In genomic region chrX:13563483-13564443, dm6 we compare ENCODE assay signal across 1 fruit fly cellular context.
A peak's percentile ranks its signal among the peaks of the same experiment; 100 is the strongest.
TF ChIP-seq lines count a peak whose summit lies in the region.

Gene CG46311 (plus strand): TSS chrX:13563823.
Gene Tpst (plus strand): TSS chrX:13563823.

TF ChIP-seq in whole organism, embryonic, 481 proteins besides CTCF, POLR2A, EP300 and RAD21 (continued from another document and continues in another):
- TF ChIP-seq oc (tag; optimal IDR thresholded peaks at IDR 0.05; lab: Kevin White, UChicago), result no peak
- no peak for TF ChIP-seq GATAe (GFP tag; conservative IDR thresholded peaks at IDR 0.05; lab: Robert Waterston, UW)
- peak; percentile 42 for TF ChIP-seq ssp (GFP tag; IDR thresholded peaks at IDR 0.05; lab: Robert Waterston, UW)
- peak; percentile 34; the same call in 1 of the 2 replicates for TF ChIP-seq ttk (GFP tag; IDR thresholded peaks at IDR 0.05; lab: Robert Waterston, UW)
- TF ChIP-seq ash1 (GFP tag; optimal IDR thresholded peaks at IDR 0.05; lab: Kevin White, UChicago), result no peak
- TF ChIP-seq Sox100B (GFP tag; optimal IDR thresholded peaks at IDR 0.05; lab: Kevin White, UChicago), result no peak
- TF ChIP-seq Dip3 (GFP tag; optimal IDR thresholded peaks at IDR 0.05; lab: Kevin White, UChicago), result peak; percentile 47
- TF ChIP-seq Atf6 (GFP tag; IDR thresholded peaks at IDR 0.05; lab: Robert Waterston, UW), result no peak
- no peak for TF ChIP-seq Tbp (GFP tag; optimal IDR thresholded peaks at IDR 0.05; lab: Kevin White, UChicago)
- TF ChIP-seq CG14965 (GFP tag; optimal IDR thresholded peaks at IDR 0.05; lab: Kevin White, UChicago; ENCODE audit: borderline replicate concordance), result peak; percentile 83
- no peak for TF ChIP-seq Lpt (GFP tag; optimal IDR thresholded peaks at IDR 0.05; lab: Kevin White, UChicago)
- peak; percentile 56 for TF ChIP-seq CG10366 (GFP tag; IDR thresholded peaks at IDR 0.05; lab: Robert Waterston, UW)
- no peak for TF ChIP-seq CG8281 (tag; optimal IDR thresholded peaks at IDR 0.05; lab: Kevin White, UChicago)
- TF ChIP-seq CG5180 (GFP tag; optimal IDR thresholded peaks at IDR 0.05; lab: Kevin White, UChicago), result no peak
- TF ChIP-seq run (tag; optimal IDR thresholded peaks at IDR 0.05; lab: Kevin White, UChicago), result no peak
- peak; percentile 78 for TF ChIP-seq Ets97D (GFP tag; optimal IDR thresholded peaks at IDR 0.05; lab: Kevin White, UChicago)
- peak; percentile 38 for TF ChIP-seq CG1233 (GFP tag; optimal IDR thresholded peaks at IDR 0.05; lab: Kevin White, UChicago)
- peak; percentile 60 for TF ChIP-seq CG30403 (GFP tag; optimal IDR thresholded peaks at IDR 0.05; lab: Kevin White, UChicago)
- peak; percentile 48 for TF ChIP-seq CG14710 (tag; optimal IDR thresholded peaks at IDR 0.05; lab: Kevin White, UChicago)
- TF ChIP-seq CG13624 (GFP tag; optimal IDR thresholded peaks at IDR 0.05; lab: Kevin White, UChicago), result peak; percentile 51
- TF ChIP-seq CG3995 (GFP tag; optimal IDR thresholded peaks at IDR 0.05; lab: Kevin White, UChicago), result no peak
- TF ChIP-seq Usf (GFP tag; optimal IDR thresholded peaks at IDR 0.05; lab: Kevin White, UChicago), result no peak
- peak; percentile 23 for TF ChIP-seq CG10654 (GFP tag; optimal IDR thresholded peaks at IDR 0.05; lab: Kevin White, UChicago)
- TF ChIP-seq croc (GFP tag; conservative IDR thresholded peaks at IDR 0.05; lab: Robert Waterston, UW), result peak; percentile 13; the same call in 1 of the 3 replicates
- peak; percentile 98 for TF ChIP-seq Lhr (GFP tag; optimal IDR thresholded peaks at IDR 0.05; lab: Kevin White, UChicago)
- TF ChIP-seq tgo (GFP tag; IDR thresholded peaks at IDR 0.05; lab: Robert Waterston, UW), result peak; percentile 41; the same call in 2 of the 3 replicates
- no peak for TF ChIP-seq trh (GFP tag; optimal IDR thresholded peaks at IDR 0.05; lab: Kevin White, UChicago)
- TF ChIP-seq Atf3 (GFP tag; optimal IDR thresholded peaks at IDR 0.05; lab: Kevin White, UChicago), result peak; percentile 32
- peak; percentile 37 for TF ChIP-seq B-H2 (GFP tag; optimal IDR thresholded peaks at IDR 0.05; lab: Kevin White, UChicago)
- no peak for TF ChIP-seq tx (GFP tag; optimal IDR thresholded peaks at IDR 0.05; lab: Kevin White, UChicago)
- TF ChIP-seq CG33557 (GFP tag; optimal IDR thresholded peaks at IDR 0.05; lab: Kevin White, UChicago), result peak; percentile 4
- TF ChIP-seq pros (GFP tag; optimal IDR thresholded peaks at IDR 0.05; lab: Kevin White, UChicago), result no peak
- peak; percentile 51 for TF ChIP-seq CG13287 (GFP tag; IDR thresholded peaks at IDR 0.05; lab: Robert Waterston, UW; ENCODE audit: partially characterized antibody)
- peak; percentile 33 for TF ChIP-seq Dad (GFP tag; optimal IDR thresholded peaks at IDR 0.05; lab: Kevin White, UChicago)
- peak; percentile 49 for TF ChIP-seq CG18764 (GFP tag; optimal IDR thresholded peaks at IDR 0.05; lab: Kevin White, UChicago)
- peak; percentile 65 for TF ChIP-seq Myb (GFP tag; optimal IDR thresholded peaks at IDR 0.05; lab: Kevin White, UChicago)
- peak; percentile 36 for TF ChIP-seq chn (GFP tag; optimal IDR thresholded peaks at IDR 0.05; lab: Kevin White, UChicago)
- TF ChIP-seq CG18262 (tag; optimal IDR thresholded peaks at IDR 0.05; lab: Kevin White, UChicago), result peak; percentile 34
- TF ChIP-seq HLH3B (GFP tag; IDR thresholded peaks at IDR 0.05; lab: Robert Waterston, UW), result peak; percentile 43; the same call in 1 of the 2 replicates
- TF ChIP-seq CG16813 (GFP tag; IDR thresholded peaks at IDR 0.05; lab: Robert Waterston, UW; ENCODE audit: partially characterized antibody), result no peak
- no peak for TF ChIP-seq sc (optimal IDR thresholded peaks at IDR 0.05; lab: Kevin White, UChicago)
- TF ChIP-seq sc (GFP tag; optimal IDR thresholded peaks at IDR 0.05; lab: Kevin White, UChicago), result peak; percentile 24
- peak; percentile 17; the same call in 1 of the 3 replicates for TF ChIP-seq HLH4C (GFP tag; IDR thresholded peaks at IDR 0.05; lab: Robert Waterston, UW; ENCODE audit: partially characterized antibody)
- TF ChIP-seq CG6272 (GFP tag; IDR thresholded peaks at IDR 0.05; lab: Robert Waterston, UW), result no peak
- TF ChIP-seq hb (GFP tag; IDR thresholded peaks at IDR 0.05; lab: Robert Waterston, UW; ENCODE audit: partially characterized antibody), result no peak
- TF ChIP-seq HmgD (GFP tag; optimal IDR thresholded peaks at IDR 0.05; lab: Kevin White, UChicago), result peak; percentile 83
- no peak for TF ChIP-seq jing (GFP tag; optimal IDR thresholded peaks at IDR 0.05; lab: Kevin White, UChicago)
- TF ChIP-seq CG2129 (GFP tag; IDR thresholded peaks at IDR 0.05; lab: Robert Waterston, UW; ENCODE audit: partially characterized antibody), result no peak
- peak; percentile 44 for TF ChIP-seq Fer1 (GFP tag; optimal IDR thresholded peaks at IDR 0.05; lab: Kevin White, UChicago)
- TF ChIP-seq CG4360 (GFP tag; IDR thresholded peaks at IDR 0.05; lab: Robert Waterston, UW), result peak; percentile 95
- no peak for TF ChIP-seq CG6765 (GFP tag; optimal IDR thresholded peaks at IDR 0.05; lab: Kevin White, UChicago)
- peak; percentile 45; the same call in 2 of the 3 replicates for TF ChIP-seq Aef1 (GFP tag; IDR thresholded peaks at IDR 0.05; lab: Robert Waterston, UW)
- TF ChIP-seq row (GFP tag; IDR thresholded peaks at IDR 0.05; lab: Robert Waterston, UW), result peak; percentile 21; the same call in 1 of the 3 replicates
- TF ChIP-seq salm (tag; optimal IDR thresholded peaks at IDR 0.05; lab: Kevin White, UChicago), result no peak
- TF ChIP-seq tap (tag; optimal IDR thresholded peaks at IDR 0.05; lab: Kevin White, UChicago), result no peak
- no peak for TF ChIP-seq Oaz (GFP tag; IDR thresholded peaks at IDR 0.05; lab: Robert Waterston, UW)
- no peak for TF ChIP-seq gcm (GFP tag; optimal IDR thresholded peaks at IDR 0.05; lab: Kevin White, UChicago)
- no peak for TF ChIP-seq Ssrp (tag; optimal IDR thresholded peaks at IDR 0.05; lab: Kevin White, UChicago)
- peak; percentile 68 for TF ChIP-seq jumu (GFP tag; optimal IDR thresholded peaks at IDR 0.05; lab: Kevin White, UChicago)
- TF ChIP-seq CG6791 (GFP tag; IDR thresholded peaks at IDR 0.05; lab: Robert Waterston, UW; ENCODE audit: partially characterized antibody), result 0 out of 3 replicates have a peak, but pooled peaks have one; percentile 62
- peak; percentile 13 for TF ChIP-seq fd96Cb (tag; optimal IDR thresholded peaks at IDR 0.05; lab: Kevin White, UChicago)
- TF ChIP-seq CG2712 (tag; optimal IDR thresholded peaks at IDR 0.05; lab: Kevin White, UChicago), result peak; percentile 43
- TF ChIP-seq CG11247 (GFP tag; IDR thresholded peaks at IDR 0.05; lab: Robert Waterston, UW), result peak; percentile 84
- TF ChIP-seq CG6689 (GFP tag; IDR thresholded peaks at IDR 0.05; lab: Robert Waterston, UW), result no peak
- no peak for TF ChIP-seq so (GFP tag; IDR thresholded peaks at IDR 0.05; lab: Robert Waterston, UW)
- TF ChIP-seq ato (GFP tag; IDR thresholded peaks at IDR 0.05; lab: Robert Waterston, UW; ENCODE audit: partially characterized antibody), result no peak
- peak; percentile 2 for TF ChIP-seq CG31388 (GFP tag; optimal IDR thresholded peaks at IDR 0.05; lab: Kevin White, UChicago)
- no peak for TF ChIP-seq CG10565 (GFP tag; optimal IDR thresholded peaks at IDR 0.05; lab: Kevin White, UChicago)
- peak; percentile 23 for TF ChIP-seq ewg (GFP tag; optimal IDR thresholded peaks at IDR 0.05; lab: Kevin White, UChicago)
- TF ChIP-seq CG1024 (GFP tag; IDR thresholded peaks at IDR 0.05; lab: Robert Waterston, UW), result peak; percentile 58
- peak; percentile 75 for TF ChIP-seq Chrac-16 (GFP tag; optimal IDR thresholded peaks at IDR 0.05; lab: Kevin White, UChicago)
- peak; percentile 72; the same call in 2 of the 3 replicates for TF ChIP-seq zfh1 (GFP tag; IDR thresholded peaks at IDR 0.05; lab: Robert Waterston, UW)
- TF ChIP-seq z (GFP tag; IDR thresholded peaks at IDR 0.05; lab: Robert Waterston, UW), result no peak
- TF ChIP-seq CG6654 (GFP tag; optimal IDR thresholded peaks at IDR 0.05; lab: Kevin White, UChicago), result no peak
- TF ChIP-seq CG1832 (GFP tag; optimal IDR thresholded peaks at IDR 0.05; lab: Kevin White, UChicago), result peak; percentile 44
- TF ChIP-seq cwo (GFP tag; optimal IDR thresholded peaks at IDR 0.05; lab: Kevin White, UChicago), result no peak
- peak in 1 of 2 experiments; percentile 20 for TF ChIP-seq insv (GFP tag; optimal IDR thresholded peaks at IDR 0.05; lab: Kevin White, UChicago)
- 0 out of 3 replicates have a peak, but pooled peaks have one; percentile 57 for TF ChIP-seq otp (GFP tag; IDR thresholded peaks at IDR 0.05; lab: Robert Waterston, UW)
- TF ChIP-seq dmrt99B (tag; optimal IDR thresholded peaks at IDR 0.05; lab: Kevin White, UChicago), result peak; percentile 29
- TF ChIP-seq CG12391 (tag; optimal IDR thresholded peaks at IDR 0.05; lab: Kevin White, UChicago), result no peak
- TF ChIP-seq inv (GFP tag; IDR thresholded peaks at IDR 0.05; lab: Robert Waterston, UW; ENCODE audit: partially characterized antibody), result no peak
- TF ChIP-seq Hr3 (GFP tag; optimal IDR thresholded peaks at IDR 0.05; lab: Kevin White, UChicago), result peak; percentile 54
- no peak for TF ChIP-seq wdn (GFP tag; IDR thresholded peaks at IDR 0.05; lab: Robert Waterston, UW)
- TF ChIP-seq CG2116 (GFP tag; optimal IDR thresholded peaks at IDR 0.05; lab: Kevin White, UChicago), result peak; percentile 34
- TF ChIP-seq Fer3 (tag; optimal IDR thresholded peaks at IDR 0.05; lab: Kevin White, UChicago), result no peak
- TF ChIP-seq CG10321 (GFP tag; IDR thresholded peaks at IDR 0.05; lab: Robert Waterston, UW), result 0 out of 2 replicates have a peak, but pooled peaks have one; percentile 41
- no peak for TF ChIP-seq CG7271 (tag; optimal IDR thresholded peaks at IDR 0.05; lab: Kevin White, UChicago)
- no peak for TF ChIP-seq dan (GFP tag; IDR thresholded peaks at IDR 0.05; lab: Robert Waterston, UW)
- TF ChIP-seq CG10147 (GFP tag; optimal IDR thresholded peaks at IDR 0.05; lab: Kevin White, UChicago), result no peak
- TF ChIP-seq CG18476 (GFP tag; optimal IDR thresholded peaks at IDR 0.05; lab: Kevin White, UChicago), result no peak
- peak; percentile 79; the same call in 2 of the 3 replicates for TF ChIP-seq CG6175 (GFP tag; IDR thresholded peaks at IDR 0.05; lab: Robert Waterston, UW)
- no peak for TF ChIP-seq CkIIα-i1 (GFP tag; IDR thresholded peaks at IDR 0.05; lab: Robert Waterston, UW)
- TF ChIP-seq CG3163 (GFP tag; optimal IDR thresholded peaks at IDR 0.05; lab: Kevin White, UChicago), result peak; percentile 20
- no peak for TF ChIP-seq CG2889 (GFP tag; IDR thresholded peaks at IDR 0.05; lab: Robert Waterston, UW)
- peak; percentile 78 for TF ChIP-seq vvl (GFP tag; IDR thresholded peaks at IDR 0.05; lab: Robert Waterston, UW)
- peak; percentile 73 for TF ChIP-seq Ptx1 (GFP tag; IDR thresholded peaks at IDR 0.05; lab: Robert Waterston, UW)
- peak; percentile 50 for TF ChIP-seq Sry-δ (GFP tag; optimal IDR thresholded peaks at IDR 0.05; lab: Kevin White, UChicago)
- TF ChIP-seq dm (GFP tag; optimal IDR thresholded peaks at IDR 0.05; lab: Kevin White, UChicago), result peak; percentile 63
- TF ChIP-seq onecut (GFP tag; IDR thresholded peaks at IDR 0.05; lab: Robert Waterston, UW), result peak; percentile 61
- TF ChIP-seq CG15696 (tag; optimal IDR thresholded peaks at IDR 0.05; lab: Kevin White, UChicago), result peak; percentile 74
- TF ChIP-seq CG10462 (GFP tag; optimal IDR thresholded peaks at IDR 0.05; lab: Kevin White, UChicago), result no peak
- TF ChIP-seq Meics (GFP tag; optimal IDR thresholded peaks at IDR 0.05; lab: Kevin White, UChicago), result peak; percentile 69
- peak; percentile 39; the same call in 2 of the 3 replicates for TF ChIP-seq CG17361 (GFP tag; IDR thresholded peaks at IDR 0.05; lab: Robert Waterston, UW)
- TF ChIP-seq Xrp1 (GFP tag; IDR thresholded peaks at IDR 0.05; lab: Robert Waterston, UW), result peak; percentile 34; the same call in 1 of the 2 replicates
- no peak for TF ChIP-seq Elba2 (GFP tag; optimal IDR thresholded peaks at IDR 0.05; lab: Kevin White, UChicago)
- TF ChIP-seq CG11456 (GFP tag; IDR thresholded peaks at IDR 0.05; lab: Robert Waterston, UW), result peak; percentile 93
- no peak for TF ChIP-seq CG9437 (GFP tag; optimal IDR thresholded peaks at IDR 0.05; lab: Kevin White, UChicago)
- TF ChIP-seq CG15011 (GFP tag; optimal IDR thresholded peaks at IDR 0.05; lab: Kevin White, UChicago), result no peak
- TF ChIP-seq en (GFP tag; optimal IDR thresholded peaks at IDR 0.05; lab: Kevin White, UChicago), result peak; percentile 39
- TF ChIP-seq fu2 (GFP tag; optimal IDR thresholded peaks at IDR 0.05; lab: Kevin White, UChicago), result peak; percentile 11
- no peak for TF ChIP-seq CG2202 (tag; optimal IDR thresholded peaks at IDR 0.05; lab: Kevin White, UChicago)
- no peak for TF ChIP-seq CG12219 (GFP tag; optimal IDR thresholded peaks at IDR 0.05; lab: Kevin White, UChicago)
- TF ChIP-seq dpn (GFP tag; optimal IDR thresholded peaks at IDR 0.05; lab: Kevin White, UChicago), result peak; percentile 72 to 73
- TF ChIP-seq CG9727 (GFP tag; optimal IDR thresholded peaks at IDR 0.05; lab: Kevin White, UChicago), result peak; percentile 9
- TF ChIP-seq unpg (GFP tag; optimal IDR thresholded peaks at IDR 0.05; lab: Kevin White, UChicago), result peak; percentile 50
- peak; percentile 33; the same call in 1 of the 2 replicates for TF ChIP-seq bbx (GFP tag; IDR thresholded peaks at IDR 0.05; lab: Robert Waterston, UW; ENCODE audit: partially characterized antibody)
- TF ChIP-seq CG10209 (GFP tag; optimal IDR thresholded peaks at IDR 0.05; lab: Kevin White, UChicago), result peak; percentile 36
- peak; percentile 96 for TF ChIP-seq CG17385 (GFP tag; optimal IDR thresholded peaks at IDR 0.05; lab: Kevin White, UChicago)
- no peak for TF ChIP-seq ham (GFP tag; IDR thresholded peaks at IDR 0.05; lab: Robert Waterston, UW)
- peak; percentile 95 for TF ChIP-seq Med (GFP tag; lab: Kevin White, UChicago)
- TF ChIP-seq nmo (GFP tag; optimal IDR thresholded peaks at IDR 0.05; lab: Kevin White, UChicago), result peak; percentile 48
- TF ChIP-seq Doc3 (GFP tag; IDR thresholded peaks at IDR 0.05; lab: Robert Waterston, UW; ENCODE audit: partially characterized antibody), result no peak
- TF ChIP-seq CG7963 (GFP tag; IDR thresholded peaks at IDR 0.05; lab: Robert Waterston, UW; ENCODE audit: partially characterized antibody), result no peak
- TF ChIP-seq mld (GFP tag; IDR thresholded peaks at IDR 0.05; lab: Robert Waterston, UW; ENCODE audit: partially characterized antibody), result no peak
- TF ChIP-seq Dbx (GFP tag; IDR thresholded peaks at IDR 0.05; lab: Robert Waterston, UW), result peak; percentile 60; the same call in 2 of the 3 replicates
- no peak for TF ChIP-seq sqz (GFP tag; optimal IDR thresholded peaks at IDR 0.05; lab: Kevin White, UChicago)
- TF ChIP-seq CG4617 (GFP tag; optimal IDR thresholded peaks at IDR 0.05; lab: Kevin White, UChicago; ENCODE audit: borderline replicate concordance), result peak; percentile 36
- peak; percentile 58 for TF ChIP-seq pum (GFP tag; optimal IDR thresholded peaks at IDR 0.05; lab: Kevin White, UChicago)
- peak; percentile 71 for TF ChIP-seq Sox102F (GFP tag; optimal IDR thresholded peaks at IDR 0.05; lab: Kevin White, UChicago)
